Worm (Caenorhabditis elegans) whole organism, L4 larva: Measurements from ENCODE around the gene rbg-3.

Experiments
- F37D6.2 ChIP-seq: sonication (generic microtip); optimal IDR thresholded peaks from 2 replicates; lab custom pipeline; 2016; ENCODE audit warnings: mild to moderate bottlenecking, missing genetic modification characterization, missing compliant biosample characterization
- F49E8.2 ChIP-seq: sonication (generic microtip); optimal IDR thresholded peaks from 2 replicates; lab custom pipeline; 2016; ENCODE audit warnings: missing compliant biosample characterization, mild to moderate bottlenecking, missing genetic modification characterization, borderline replicate concordance
- T26A8.4 ChIP-seq: fragments of 200-800 bp; sonication (Bioruptor generic); IDR thresholded peaks from 2 replicates; pipeline ENCODE4 v1.3.6; 2022; ENCODE audit warnings: missing genetic modification characterization, missing compliant biosample characterization
- Y105C5A.15 ChIP-seq: fragments of 200-800 bp; sonication (Bioruptor generic); IDR thresholded peaks from 2 replicates; pipeline ENCODE4 v1.3.6; 2022; ENCODE audit warnings: missing genetic modification characterization, missing compliant biosample characterization
- Y75B8A.6 ChIP-seq: fragments of 200-800 bp; sonication (Bioruptor generic); IDR thresholded peaks from 2 replicates; pipeline ENCODE4 v1.3.6; 2022; ENCODE audit warnings: missing genetic modification reagents, missing genetic modification characterization, missing compliant biosample characterization
- ZK546.5 ChIP-seq, 2 experiments: sonication (generic microtip); optimal IDR thresholded peaks; 2 replicates each; lab custom pipeline; 2017; ENCODE audit warnings: missing biosample characterization in 2 of 2, missing genetic modification characterization in 2 of 2
- ama-1 ChIP-seq: fragments of 150-350 bp; optimal IDR thresholded peaks from 2 replicates; lab custom pipeline; 2014; ENCODE audit warnings: inconsistent platforms, mixed read lengths
- arid-1 ChIP-seq: fragments of 200-800 bp; sonication (Bioruptor generic); conservative IDR thresholded peaks from 2 replicates; pipeline ENCODE4 v1.3.6; 2022; ENCODE audit warnings: missing genetic modification reagents, missing genetic modification characterization, missing compliant biosample characterization
- attf-4 ChIP-seq: sonication (generic microtip); optimal IDR thresholded peaks from 3 replicates; lab custom pipeline; 2017; ENCODE audit warnings: missing biosample characterization, missing genetic modification characterization
- ceh-28 ChIP-seq: fragments of 150-350 bp; optimal IDR thresholded peaks from 2 replicates; lab custom pipeline; 2014; ENCODE audit warnings: missing biosample characterization, missing genetic modification reagents, missing genetic modification characterization
- ceh-44 ChIP-seq: fragments of 200-800 bp; sonication (Bioruptor generic); IDR thresholded peaks from 2 replicates; pipeline ENCODE4 v1.3.6; 2022; ENCODE audit warnings: missing genetic modification reagents, missing genetic modification characterization, missing compliant biosample characterization
- ces-1 ChIP-seq: fragments of 150-350 bp; sonication (generic microtip); optimal IDR thresholded peaks from 4 replicates; lab custom pipeline; 2014; ENCODE audit warnings: missing biosample characterization, missing genetic modification reagents, missing genetic modification characterization
- cey-2 ChIP-seq: sonication (generic microtip); optimal IDR thresholded peaks from 3 replicates; lab custom pipeline; 2017; ENCODE audit warnings: missing genetic modification characterization, mild to moderate bottlenecking, missing compliant biosample characterization, antibody characterized with exemption, borderline replicate concordance; ENCODE audit not compliant: insufficient read depth
- daf-16 ChIP-seq, 3 experiments: sonication (generic microtip); optimal IDR thresholded peaks; 2 replicates each; lab custom pipeline; 2016 to 2017; ENCODE audit warnings: missing genetic modification characterization in 3 of 3, missing genetic modification reagents in 3 of 3, mild to moderate bottlenecking in 2 of 3, missing compliant biosample characterization in 2 of 3, missing biosample characterization in 1 of 3, moderate library complexity in 1 of 3
- daf-19 ChIP-seq: fragments of 200-800 bp; sonication (Bioruptor generic); conservative IDR thresholded peaks from 2 replicates; pipeline ENCODE4 v1.3.6; 2022; ENCODE audit warnings: missing genetic modification characterization, missing compliant biosample characterization
- daf-8 ChIP-seq: fragments of 200-800 bp; sonication (Bioruptor generic); IDR thresholded peaks from 2 replicates; pipeline ENCODE4 v1.3.6; 2022; ENCODE audit warnings: missing genetic modification characterization, missing compliant biosample characterization
- dmd-9 ChIP-seq: fragments of 200-800 bp; sonication (Bioruptor generic); IDR thresholded peaks from 2 replicates; pipeline ENCODE4 v1.3.6; 2022; ENCODE audit warnings: missing genetic modification reagents, missing genetic modification characterization, missing compliant biosample characterization
- dpl-1 ChIP-seq: fragments of 150-350 bp; optimal IDR thresholded peaks from 2 replicates; lab custom pipeline; 2014; ENCODE audit warnings: missing biosample characterization, missing genetic modification reagents, missing genetic modification characterization
- fos-1 ChIP-seq: fragments of 150-350 bp; optimal IDR thresholded peaks from 2 replicates; lab custom pipeline; 2014; ENCODE audit warnings: missing biosample characterization, missing genetic modification characterization
- gei-8 ChIP-seq: fragments of 200-800 bp; sonication (Bioruptor generic); optimal IDR thresholded peaks from 2 replicates; lab custom pipeline; 2018; ENCODE audit warnings: mild to moderate bottlenecking, missing genetic modification characterization, missing compliant biosample characterization
- hif-1 ChIP-seq, 2 experiments: sonication (generic microtip); optimal IDR thresholded peaks; 2 replicates each; lab custom pipeline; 2016 to 2017; ENCODE audit warnings: missing compliant biosample characterization in 2 of 2, missing genetic modification characterization in 2 of 2, missing genetic modification reagents in 2 of 2, missing genotype in 2 of 2, mild to moderate bottlenecking in 1 of 2
- hlh-11 ChIP-seq: fragments of 200-800 bp; sonication (Bioruptor generic); optimal IDR thresholded peaks from 2 replicates; lab custom pipeline; 2018; ENCODE audit warnings: mild to moderate bottlenecking, missing genetic modification characterization, missing compliant biosample characterization
- hmg-1.1 ChIP-seq: fragments of 200-800 bp; sonication (Bioruptor generic); IDR thresholded peaks from 2 replicates; pipeline ENCODE4 v1.3.6; 2022; ENCODE audit warnings: missing genetic modification reagents, missing genetic modification characterization, missing compliant biosample characterization
- jun-1 ChIP-seq: fragments of 150-350 bp; optimal IDR thresholded peaks from 2 replicates; lab custom pipeline; 2014; ENCODE audit warnings: missing biosample characterization, missing genetic modification reagents, missing genetic modification characterization
- lin-1 ChIP-seq: fragments of 200-800 bp; sonication (Bioruptor generic); IDR thresholded peaks from 2 replicates; pipeline ENCODE4 v1.3.6; 2022; ENCODE audit warnings: missing genetic modification reagents, missing genetic modification characterization, missing compliant biosample characterization
- lin-15B ChIP-seq: fragments of 150-350 bp; sonication (generic microtip); optimal IDR thresholded peaks from 3 replicates; lab custom pipeline; 2014; ENCODE audit warnings: missing biosample characterization, missing genetic modification characterization
- lin-38 ChIP-seq: fragments of 200-800 bp; sonication (Bioruptor generic); IDR thresholded peaks from 2 replicates; pipeline ENCODE4 v1.3.6; 2022; ENCODE audit warnings: missing genetic modification reagents, missing genetic modification characterization, missing compliant biosample characterization
- madf-5 ChIP-seq, 2 experiments: fragments of 200-800 bp; sonication (Bioruptor generic); IDR thresholded peaks; 2 replicates each; pipeline ENCODE4 v1.3.6; 2022; ENCODE audit warnings: missing compliant biosample characterization in 2 of 2, missing genetic modification characterization in 2 of 2
- madf-9 ChIP-seq: fragments of 200-800 bp; sonication (Bioruptor generic); conservative IDR thresholded peaks from 2 replicates; pipeline ENCODE4 v1.3.6; 2022; ENCODE audit warnings: missing genetic modification reagents, missing genetic modification characterization, missing compliant biosample characterization
- mdl-1 ChIP-seq, 2 experiments: fragments of 150-350 bp in 1 of 2; sonication (generic microtip) in 1 of 2; optimal IDR thresholded peaks; 2 replicates each; lab custom pipeline; 2014 to 2017; ENCODE audit warnings: missing biosample characterization in 2 of 2, missing genetic modification characterization in 2 of 2
- mdt-29 ChIP-seq: fragments of 200-800 bp; sonication (Bioruptor generic); IDR thresholded peaks from 2 replicates; pipeline ENCODE4 v1.3.6; 2022; ENCODE audit warnings: missing genetic modification reagents, missing genetic modification characterization, missing compliant biosample characterization
- mes-2 ChIP-seq: sonication (generic microtip); optimal IDR thresholded peaks from 2 replicates; lab custom pipeline; 2016; ENCODE audit warnings: missing genotype, mild to moderate bottlenecking, missing genetic modification characterization, missing compliant biosample characterization; ENCODE audit not compliant: poor library complexity, severe bottlenecking
- mxl-3 ChIP-seq: fragments of 200-800 bp; sonication (Bioruptor generic); optimal IDR thresholded peaks from 2 replicates; lab custom pipeline; 2018; ENCODE audit warnings: mild to moderate bottlenecking, missing genetic modification characterization, missing compliant biosample characterization
- nhr-11 ChIP-seq: fragments of 150-350 bp; optimal IDR thresholded peaks from 2 replicates; lab custom pipeline; 2014; ENCODE audit warnings: missing biosample characterization, missing genetic modification characterization
- nhr-25 ChIP-seq: sonication (generic microtip); optimal IDR thresholded peaks from 2 replicates; lab custom pipeline; 2017; ENCODE audit warnings: missing genetic modification characterization, mild to moderate bottlenecking, missing compliant biosample characterization, antibody characterized with exemption, moderate library complexity, borderline replicate concordance; ENCODE audit not compliant: insufficient read depth
- nhr-41 ChIP-seq: fragments of 200-800 bp; sonication (Bioruptor generic); IDR thresholded peaks from 2 replicates; pipeline ENCODE4 v1.3.6; 2022; ENCODE audit warnings: missing genetic modification reagents, missing genetic modification characterization, missing compliant biosample characterization
- nhr-48 ChIP-seq: sonication (generic microtip); optimal IDR thresholded peaks from 2 replicates; lab custom pipeline; 2016; ENCODE audit warnings: mild to moderate bottlenecking, missing genetic modification characterization, missing compliant biosample characterization
- nhr-6 ChIP-seq: fragments of 150-350 bp; optimal IDR thresholded peaks from 2 replicates; lab custom pipeline; 2014; ENCODE audit warnings: missing biosample characterization, missing genetic modification characterization
- nhr-77 ChIP-seq: fragments of 150-350 bp; optimal IDR thresholded peaks from 2 replicates; lab custom pipeline; 2014; ENCODE audit warnings: missing biosample characterization, missing genetic modification characterization
- pqm-1 ChIP-seq: sonication (generic microtip); optimal IDR thresholded peaks from 2 replicates; lab custom pipeline; 2017; ENCODE audit warnings: missing biosample characterization, missing genetic modification characterization
- saeg-2 ChIP-seq: fragments of 200-800 bp; sonication (Bioruptor generic); IDR thresholded peaks from 2 replicates; pipeline ENCODE4 v1.3.6; 2022; ENCODE audit warnings: missing genetic modification reagents, missing genetic modification characterization, missing compliant biosample characterization
- set-16 ChIP-seq: fragments of 200-800 bp; sonication (Bioruptor generic); IDR thresholded peaks from 2 replicates; pipeline ENCODE4 v1.3.6; 2022; ENCODE audit warnings: missing genetic modification reagents, missing genetic modification characterization, missing compliant biosample characterization
- spr-3 ChIP-seq: fragments of 200-800 bp; sonication (Bioruptor generic); optimal IDR thresholded peaks from 2 replicates; lab custom pipeline; 2018; ENCODE audit warnings: mild to moderate bottlenecking, missing genetic modification characterization, missing compliant biosample characterization
- tra-1 ChIP-seq: fragments of 200-800 bp; sonication (Bioruptor generic); IDR thresholded peaks from 2 replicates; pipeline ENCODE4 v1.3.6; 2022; ENCODE audit warnings: missing genetic modification reagents, missing genetic modification characterization, missing compliant biosample characterization
- unc-130 ChIP-seq: sonication (generic microtip); optimal IDR thresholded peaks from 2 replicates; lab custom pipeline; 2016; ENCODE audit warnings: missing genetic modification reagents, missing genetic modification characterization, missing compliant biosample characterization
- unc-39 ChIP-seq: sonication (generic microtip); optimal IDR thresholded peaks from 2 replicates; lab custom pipeline; 2017; ENCODE audit warnings: missing biosample characterization, missing genetic modification characterization
- zfp-3 ChIP-seq: fragments of 200-800 bp; sonication (Bioruptor generic); conservative IDR thresholded peaks from 2 replicates; pipeline ENCODE4 v1.3.6; 2022; ENCODE audit warnings: missing genetic modification reagents, missing genetic modification characterization, missing compliant biosample characterization
- zip-11 ChIP-seq: fragments of 200-800 bp; sonication (Bioruptor generic); IDR thresholded peaks from 2 replicates; pipeline ENCODE4 v1.3.6; 2022; ENCODE audit warnings: missing genetic modification characterization, missing compliant biosample characterization
- zip-2 ChIP-seq: fragments of 150-350 bp; optimal IDR thresholded peaks from 2 replicates; lab custom pipeline; 2014; ENCODE audit warnings: missing biosample characterization, missing genetic modification characterization

The rbg-3 gene

DNA sequence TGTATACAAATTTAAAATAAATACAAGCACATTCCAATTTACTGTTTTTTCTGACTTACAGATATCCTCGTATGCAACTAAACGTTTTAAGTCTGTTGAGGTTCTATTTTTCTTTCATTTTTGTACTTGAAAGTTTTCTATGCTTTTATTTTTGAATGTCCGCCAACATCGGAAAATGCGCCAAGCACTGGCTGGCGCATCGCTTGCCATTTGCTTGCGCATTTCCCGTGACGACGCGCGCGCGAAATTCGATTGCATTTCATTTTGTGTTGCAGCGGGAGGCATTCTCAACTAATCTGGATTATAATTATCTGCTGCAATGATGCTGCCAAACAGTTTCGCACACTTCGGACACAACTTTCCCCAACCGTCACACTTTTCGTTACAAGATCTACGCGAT is 2.8 kb downstream of the rbg-3 start, which contains the start of gene fbxl-2 (continued):
- TF ChIP-seq madf-9 (GFP tag; lab: Robert Waterston, UW) = peak; percentile 82
- peak; percentile 94 for TF ChIP-seq nhr-77 (tag; lab: Kevin White, UChicago)
- TF ChIP-seq nhr-6 (tag; lab: Kevin White, UChicago) = peak; percentile 92
- TF ChIP-seq dpl-1 (GFP tag; lab: Kevin White, UChicago) = peak; percentile 100
- TF ChIP-seq mdl-1 (tag; optimal IDR thresholded peaks at IDR 0.05; lab: Kevin White, UChicago) = peak in 1 of 2 experiments; percentile 59
- TF ChIP-seq ces-1 (GFP tag; lab: Kevin White, UChicago) = no peak
- TF ChIP-seq daf-16 (GFP tag; optimal IDR thresholded peaks at IDR 0.05; lab: Kevin White, UChicago) = peak; percentile 55 to 84
- TF ChIP-seq daf-16 (tag; optimal IDR thresholded peaks at IDR 0.05; lab: Kevin White, UChicago) = peak; percentile 55
- TF ChIP-seq lin-1 (GFP tag; lab: Robert Waterston, UW) = peak; percentile 87
- TF ChIP-seq cey-2 (tag; lab: Kevin White, UChicago) = no peak
- TF ChIP-seq fos-1 (tag; lab: Kevin White, UChicago) = peak; percentile 3
- peak; percentile 96 for TF ChIP-seq T26A8.4 (GFP tag; lab: Robert Waterston, UW)
- peak; percentile 75; the same call in 1 of the 2 replicates for TF ChIP-seq Y105C5A.15 (GFP tag; lab: Robert Waterston, UW)
- peak; percentile 68 for TF ChIP-seq nhr-25 (tag; lab: Kevin White, UChicago)
- TF ChIP-seq lin-15B (tag; lab: Kevin White, UChicago) = peak; percentile 79
- peak; percentile 28 for TF ChIP-seq F49E8.2 (tag; lab: Kevin White, UChicago)
- peak; percentile 6 for TF ChIP-seq ceh-28 (tag; lab: Kevin White, UChicago)
- TF ChIP-seq F37D6.2 = peak; percentile 92
- peak in 1 of 2 experiments; percentile 73; a peak in 1 of 4 replicates for TF ChIP-seq madf-5 (GFP tag; IDR thresholded peaks at IDR 0.05; lab: Robert Waterston, UW)
- TF ChIP-seq unc-39 = no peak
- peak; percentile 59 for TF ChIP-seq ama-1 (lab: Kevin White, UChicago)
- TF ChIP-seq mxl-3 (GFP tag; lab: Kevin White, UChicago) = peak; percentile 77
- TF ChIP-seq lin-38 (GFP tag; lab: Robert Waterston, UW) = peak; percentile 94
- peak; percentile 28 for TF ChIP-seq zip-2 (tag; lab: Kevin White, UChicago)
- peak; percentile 12; the same call in 1 of the 2 replicates for TF ChIP-seq zip-11 (GFP tag; lab: Robert Waterston, UW)
- TF ChIP-seq mes-2 (tag; lab: Kevin White, UChicago) = peak; percentile 97
- no peak for TF ChIP-seq daf-19
- TF ChIP-seq daf-8 = no peak
- peak; percentile 51; the same call in 1 of the 2 replicates for TF ChIP-seq nhr-41
- TF ChIP-seq hlh-11 (tag; lab: Kevin White, UChicago) = peak; percentile 89
- TF ChIP-seq tra-1 = peak; percentile 84
- peak; percentile 71 for TF ChIP-seq unc-130 (GFP tag; lab: Kevin White, UChicago)
- TF ChIP-seq attf-4 (tag; lab: Kevin White, UChicago) = no peak
- TF ChIP-seq nhr-11 (tag; lab: Kevin White, UChicago) = peak; percentile 90
- peak; percentile 89 for TF ChIP-seq Y75B8A.6
- peak; percentile 51 for TF ChIP-seq pqm-1 (tag; lab: Kevin White, UChicago)
- peak; percentile 77 for TF ChIP-seq mdt-29 (GFP tag; lab: Robert Waterston, UW)
- peak; percentile 65 for TF ChIP-seq jun-1 (tag; lab: Kevin White, UChicago)
- TF ChIP-seq ZK546.5 (tag; optimal IDR thresholded peaks at IDR 0.05; lab: Kevin White, UChicago) = peak in 1 of 2 experiments; percentile 54
- peak; percentile 47; the same call in 1 of the 2 replicates for TF ChIP-seq set-16 (GFP tag; lab: Robert Waterston, UW)
- peak; percentile 17 to 84 for TF ChIP-seq hif-1 (tag; optimal IDR thresholded peaks at IDR 0.05; lab: Kevin White, UChicago)
- TF ChIP-seq saeg-2 = peak; percentile 84
- peak; percentile 41 for TF ChIP-seq gei-8 (GFP tag; lab: Kevin White, UChicago)
- TF ChIP-seq spr-3 = peak; percentile 75
- TF ChIP-seq dmd-9 (GFP tag; lab: Robert Waterston, UW) = peak; percentile 87
- TF ChIP-seq ceh-44 = 0 out of 2 replicates have a peak, but pooled peaks have one; percentile 6
- TF ChIP-seq zfp-3 (GFP tag; lab: Robert Waterston, UW) = peak; percentile 90; the same call in 1 of the 2 replicates
- peak; percentile 94 for TF ChIP-seq hmg-1.1 (GFP tag; lab: Robert Waterston, UW)
- TF ChIP-seq nhr-48 (tag; lab: Kevin White, UChicago) = peak; percentile 70
- TF ChIP-seq arid-1 = peak; percentile 88
